Worm (Caenorhabditis elegans): ENCODE measurements around the gene srh-22.
"Not testable (repeated sequence)": the region's sequence is repeated elsewhere in the genome, so short reads cannot be mapped to it uniquely, and the experiment has no call there.

Gene srh-22

DNA sequence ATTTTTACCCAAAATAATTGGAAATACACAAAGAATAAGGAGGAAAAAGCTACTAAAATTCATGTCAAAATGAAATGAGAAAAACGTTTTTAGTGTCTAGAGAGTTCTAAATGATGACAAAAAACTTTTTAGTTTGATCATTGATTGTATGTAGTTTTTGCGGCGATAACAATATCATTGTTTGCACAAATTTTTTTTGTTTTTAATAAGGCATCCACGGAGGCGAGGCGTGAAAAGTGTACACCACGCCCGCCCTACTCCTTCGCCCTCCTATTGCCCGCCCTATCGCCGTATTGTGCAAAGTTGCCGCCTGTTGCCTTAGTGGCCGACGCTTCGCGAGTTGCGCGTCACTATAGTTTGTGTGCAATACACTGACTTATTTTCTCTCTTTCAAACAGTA, 22.1 kb upstream of the srh-22 start, which contains the start of gene ugt-10:
ugt-10 (minus strand) TSS at position 101 of the 400 bp plus-strand sequence.
- TF ChIP-seq mls-2, unc-39, nhr-2 (tag; optimal IDR thresholded peaks at IDR 0.05): not testable (repeated sequence)

DNA sequence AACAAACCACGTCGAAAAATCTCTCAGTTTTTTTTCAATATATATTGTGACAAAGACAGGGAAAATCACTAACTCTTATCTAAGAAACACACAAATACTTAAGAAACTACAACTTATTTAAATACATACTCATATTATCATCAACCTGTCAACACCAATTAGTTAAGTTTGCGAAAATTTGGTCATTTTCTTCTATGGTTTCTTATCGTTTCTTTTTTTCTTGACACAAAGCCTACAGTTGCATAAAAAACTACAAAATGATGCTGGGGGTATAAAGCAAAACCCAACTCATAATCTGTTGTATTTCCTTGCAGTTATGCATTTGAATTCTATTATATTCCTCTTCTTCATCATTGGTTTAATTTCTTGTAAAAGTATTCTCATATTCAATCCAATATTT, 21.1 kb upstream of the srh-22 start, which contains the start of gene ugt-67:
ugt-67 (plus strand) TSS at position 301 of the 400 bp plus-strand sequence.
- TF ChIP-seq unc-39 (tag; optimal IDR thresholded peaks at IDR 0.05) (no peak), sptf-1 (tag; optimal IDR thresholded peaks at IDR 0.05) (no peak), sem-2 (GFP tag; optimal IDR thresholded peaks at IDR 0.05) (no peak), drap-1 (GFP tag; optimal IDR thresholded peaks at IDR 0.05) (no peak), pha-4 (tag; optimal IDR thresholded peaks at IDR 0.05) (no peak), mls-2 (tag; optimal IDR thresholded peaks at IDR 0.05) (no peak), mab-5 (tag; optimal IDR thresholded peaks at IDR 0.05) (no peak), cnd-1 (tag; optimal IDR thresholded peaks at IDR 0.05) (no peak)

ce11 chrV:4903696-4904095, 18.4 kb upstream of the srh-22 start, which contains the start of gene ugt-8:
Gene ugt-8 (plus strand): TSS chrV:4903930.
- TF ChIP-seq sptf-1 (tag; optimal IDR thresholded peaks at IDR 0.05) (no peak), sem-2 (GFP tag; optimal IDR thresholded peaks at IDR 0.05) (no peak), nhr-237 (tag; optimal IDR thresholded peaks at IDR 0.05) (no peak), ces-1 (GFP tag; optimal IDR thresholded peaks at IDR 0.05) (no peak)

DNA sequence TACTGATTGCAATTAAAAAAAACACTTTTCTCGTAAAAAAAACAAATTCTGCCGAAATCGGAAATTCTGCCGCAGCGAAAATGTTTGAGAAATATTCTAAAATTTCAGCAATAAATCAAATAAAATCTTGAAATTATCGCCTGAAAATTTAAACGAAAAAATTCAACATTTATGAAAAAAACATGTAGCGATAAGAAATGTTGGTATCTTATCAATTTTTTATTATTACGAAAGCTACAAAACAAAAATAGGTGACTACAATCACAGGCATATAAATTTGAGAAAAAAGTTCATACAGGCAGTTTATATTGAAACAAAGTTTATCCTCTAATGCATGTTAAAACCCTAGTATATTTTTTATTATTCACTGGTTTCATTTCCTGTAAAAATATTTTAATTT, 16.2 kb upstream of the srh-22 start, which contains the start of gene ugt-14:
ugt-14 (plus strand) TSS at position 301 of the 400 bp plus-strand sequence.
- TF ChIP-seq elt-1 (tag; optimal IDR thresholded peaks at IDR 0.05; ENCODE audit: borderline replicate concordance, insufficient read depth), result no peak
- TF ChIP-seq bed-3 (GFP tag; optimal IDR thresholded peaks at IDR 0.05), result no peak
- no peak for TF ChIP-seq elt-3 (tag; optimal IDR thresholded peaks at IDR 0.05)
- no peak for TF ChIP-seq M03D4.4 (tag; optimal IDR thresholded peaks at IDR 0.05)

DNA sequence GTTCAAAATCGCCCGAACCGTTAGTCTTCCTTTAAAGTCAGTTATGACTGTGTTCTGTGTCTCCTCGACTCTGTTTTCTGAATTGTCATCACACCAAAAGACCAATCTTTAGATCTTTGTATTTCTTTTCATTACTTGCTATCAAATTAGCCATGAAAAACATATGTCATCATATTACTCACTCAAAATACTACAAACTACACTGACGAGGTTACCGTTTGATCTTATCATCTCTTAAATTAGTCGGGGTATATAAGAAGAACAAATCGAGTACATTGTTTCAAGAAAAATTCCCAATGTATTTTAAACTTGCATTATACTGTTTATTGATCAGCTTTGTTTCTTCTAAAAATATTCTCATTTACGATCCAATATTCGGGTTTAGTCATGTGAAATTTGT, 13.5 kb upstream of the srh-22 start, which contains the start of gene ugt-13:
ugt-13 (plus strand) TSS at position 294 of the 400 bp plus-strand sequence.
- TF ChIP-seq mab-5 (tag; optimal IDR thresholded peaks at IDR 0.05), result no peak
- no peak for TF ChIP-seq elt-3 (tag; optimal IDR thresholded peaks at IDR 0.05)
- no peak for TF ChIP-seq elt-1 (tag; optimal IDR thresholded peaks at IDR 0.05; ENCODE audit: borderline replicate concordance, insufficient read depth)
- TF ChIP-seq lin-13 (tag; optimal IDR thresholded peaks at IDR 0.05), result no peak
- TF ChIP-seq pha-4 (tag; optimal IDR thresholded peaks at IDR 0.05), result no peak
- TF ChIP-seq unc-62 (GFP tag; optimal IDR thresholded peaks at IDR 0.05), result no peak
- TF ChIP-seq nhr-28 (tag; optimal IDR thresholded peaks at IDR 0.05), result no peak
- TF ChIP-seq sem-2 (GFP tag; optimal IDR thresholded peaks at IDR 0.05), result no peak
- TF ChIP-seq blmp-1 (tag; optimal IDR thresholded peaks at IDR 0.05), result no peak
- TF ChIP-seq snpc-4 (tag; optimal IDR thresholded peaks at IDR 0.05), result no peak
- TF ChIP-seq tbx-8 (GFP tag; optimal IDR thresholded peaks at IDR 0.05), result no peak

- TF ChIP-seq mep-1 (tag; optimal IDR thresholded peaks at IDR 0.05) (no peak), elt-1 (tag; optimal IDR thresholded peaks at IDR 0.05; ENCODE audit: borderline replicate concordance, insufficient read depth) (peak; percentile 0)
These were observed 9.8 kb upstream of the srh-22 start, which contains the start of gene H23N18.5 for ce11 chrV:4912313-4912712. Gene H23N18.5 (minus strand): TSS chrV:4912381.

ce11 chrV:4913853-4914252, 8.3 kb upstream of the srh-22 start:
- no peak for TF ChIP-seq ceh-39 (tag; optimal IDR thresholded peaks at IDR 0.05)
- TF ChIP-seq sptf-1 (tag; optimal IDR thresholded peaks at IDR 0.05), result no peak
- TF ChIP-seq lsy-2 (tag; optimal IDR thresholded peaks at IDR 0.05), result no peak
- no peak for TF ChIP-seq lin-32 (GFP tag; optimal IDR thresholded peaks at IDR 0.05)
- no peak for TF ChIP-seq lin-13 (tag; optimal IDR thresholded peaks at IDR 0.05)
- no peak for TF ChIP-seq drap-1 (GFP tag; optimal IDR thresholded peaks at IDR 0.05)

DNA sequence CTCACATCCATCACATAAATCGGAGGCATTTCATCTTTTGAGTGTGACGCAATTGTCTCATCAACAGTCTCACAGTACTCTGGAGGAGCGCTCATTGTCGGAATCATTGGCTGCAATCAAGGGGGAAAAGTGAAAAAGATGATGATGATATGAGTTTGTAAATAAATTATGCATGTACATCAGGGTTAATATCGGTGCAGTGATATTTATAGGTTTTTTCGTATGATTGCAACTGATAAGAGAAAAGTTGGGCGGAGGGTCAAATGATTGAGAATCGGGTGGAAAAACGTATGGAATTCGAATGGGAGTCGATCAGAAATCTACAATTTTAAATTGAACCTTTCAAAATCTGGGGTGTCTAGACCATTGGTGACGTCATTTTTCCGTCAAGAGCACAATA, 7.2 kb upstream of the srh-22 start, which contains the start of gene H23N18.6:
H23N18.6 (minus strand) TSS at position 201 of the 400 bp plus-strand sequence.
- TF ChIP-seq unc-120 (tag; optimal IDR thresholded peaks at IDR 0.05; ENCODE audit: poor library complexity, severe bottlenecking) (no peak), mep-1 (tag; optimal IDR thresholded peaks at IDR 0.05) (no peak), nhr-28 (tag; optimal IDR thresholded peaks at IDR 0.05) (no peak), sem-2 (GFP tag; optimal IDR thresholded peaks at IDR 0.05) (no peak), unc-62 (GFP tag; optimal IDR thresholded peaks at IDR 0.05) (no peak), snpc-4 (tag; optimal IDR thresholded peaks at IDR 0.05) (no peak), mab-5 (tag; optimal IDR thresholded peaks at IDR 0.05) (no peak), zip-8 (tag; optimal IDR thresholded peaks at IDR 0.05) (no peak), ztf-11 (tag; optimal IDR thresholded peaks at IDR 0.05) (no peak), hlh-1 (tag; optimal IDR thresholded peaks at IDR 0.05) (no peak), pha-4 (tag; optimal IDR thresholded peaks at IDR 0.05) (no peak), lsy-2 (tag; optimal IDR thresholded peaks at IDR 0.05) (no peak), bed-3 (GFP tag; optimal IDR thresholded peaks at IDR 0.05) (no peak), unc-39 (tag; optimal IDR thresholded peaks at IDR 0.05) (no peak), sptf-1 (tag; optimal IDR thresholded peaks at IDR 0.05) (no peak)
